Fruit fly (Drosophila melanogaster) whole organism, adult: Measurements from ENCODE around the gene CG13065.

Experiments used
- CG33017 ChIP-seq: fragments of 200-800 bp; sonication (Bioruptor generic); optimal IDR thresholded peaks from 2 replicates; lab custom pipeline; 2018; ENCODE audit warnings: missing biosample characterization, mild to moderate bottlenecking, missing genetic modification characterization, moderate library complexity
- CG7045 ChIP-seq: fragments of 200-800 bp; sonication (Bioruptor generic); optimal IDR thresholded peaks from 2 replicates; lab custom pipeline; 2017; ENCODE audit warnings: missing biosample characterization, mild to moderate bottlenecking, missing genetic modification characterization
- CG7101 ChIP-seq: fragments of 200-800 bp; sonication (Bioruptor generic); optimal IDR thresholded peaks from 2 replicates; lab custom pipeline; 2018; ENCODE audit warnings: missing biosample characterization, mild to moderate bottlenecking, missing genetic modification characterization, moderate library complexity
- Hr96 ChIP-seq: fragments of 200-800 bp; sonication (Bioruptor generic); optimal IDR thresholded peaks from 2 replicates; lab custom pipeline; 2016; ENCODE audit warnings: missing biosample characterization, missing genetic modification characterization
- bab1 ChIP-seq: fragments of 200-800 bp; sonication (Bioruptor generic); optimal IDR thresholded peaks from 3 replicates; lab custom pipeline; 2019; ENCODE audit warnings: missing biosample characterization, mild to moderate bottlenecking, missing genetic modification characterization, moderate library complexity
- cnc ChIP-seq, 2 experiments: fragments of >200 bp; optimal IDR thresholded peaks; 2 replicates each; lab custom pipeline; 2017
- kay ChIP-seq: fragments of 200-800 bp; sonication (Bioruptor generic); peaks from one replicate; lab custom pipeline; 2016; ENCODE audit warnings: missing biosample characterization, missing genetic modification characterization, borderline replicate concordance
- tj ChIP-seq: fragments of 200-800 bp; sonication (Bioruptor generic); optimal IDR thresholded peaks from 3 replicates; lab custom pipeline; 2017; ENCODE audit warnings: missing biosample characterization, mild to moderate bottlenecking, missing genetic modification characterization, moderate library complexity
- toe ChIP-seq: fragments of 200-800 bp; sonication (Bioruptor generic); optimal IDR thresholded peaks from 2 replicates; lab custom pipeline; 2016; ENCODE audit warnings: missing biosample characterization, missing genetic modification characterization

dm6 chr3L:16262440-16262839 is 14.8 kb upstream of the CG13065 start, which contains the start of gene CG13071:
- no peak for TF ChIP-seq CG33017 (tag; lab: Kevin White, UChicago)
- TF ChIP-seq bab1, result no peak
- no peak for TF ChIP-seq cnc (optimal IDR thresholded peaks at IDR 0.05; lab: Kevin White, UChicago)
- TF ChIP-seq kay, result no peak
- no peak for TF ChIP-seq tj (GFP tag; lab: Kevin White, UChicago)
- TF ChIP-seq CG7045 (GFP tag; lab: Kevin White, UChicago), result no peak
- no peak for TF ChIP-seq Hr96 (GFP tag; lab: Kevin White, UChicago)
- no peak for TF ChIP-seq toe (GFP tag; lab: Kevin White, UChicago)
- no peak for TF ChIP-seq CG7101
